Fruit fly (Drosophila melanogaster): Measurements from ENCODE around the gene GckIII.
A peak's percentile ranks its signal among the peaks of the same experiment; 100 is the strongest.

GckIII gene

dm6 chr3R:17048867-17049266 is 36.4 kb upstream of the GckIII start (continued):
- TF ChIP-seq E2f2 (GFP tag; IDR thresholded peaks at IDR 0.05): no peak; the same call in 1 of the 2 replicates
- TF ChIP-seq CG11398 (GFP tag; optimal IDR thresholded peaks at IDR 0.05): no peak
- TF ChIP-seq phol (tag; optimal IDR thresholded peaks at IDR 0.05): peak; percentile 26
- peak; percentile 54 for TF ChIP-seq Ssrp (tag; optimal IDR thresholded peaks at IDR 0.05)
- TF ChIP-seq CG32767 (GFP tag; IDR thresholded peaks at IDR 0.05): 0 out of 2 replicates have a peak, but pooled peaks have one; percentile 28
- TF ChIP-seq CoRest (tag; optimal IDR thresholded peaks at IDR 0.05): peak; percentile 40
- peak; percentile 3 for TF ChIP-seq CG6813 (GFP tag; optimal IDR thresholded peaks at IDR 0.05)
- TF ChIP-seq CG30403 (GFP tag; optimal IDR thresholded peaks at IDR 0.05): peak; percentile 38
- TF ChIP-seq schlank (tag; optimal IDR thresholded peaks at IDR 0.05): no peak
- peak; percentile 31 for TF ChIP-seq CG2875 (GFP tag; optimal IDR thresholded peaks at IDR 0.05)
- no peak for TF ChIP-seq vfl (GFP tag; optimal IDR thresholded peaks at IDR 0.05)
- TF ChIP-seq Elba2 (GFP tag; optimal IDR thresholded peaks at IDR 0.05): no peak
- no peak for TF ChIP-seq slou (GFP tag; optimal IDR thresholded peaks at IDR 0.05)
- TF ChIP-seq CG6683 (GFP tag; optimal IDR thresholded peaks at IDR 0.05): peak; percentile 16
- no peak for TF ChIP-seq CG10543 (GFP tag; optimal IDR thresholded peaks at IDR 0.05)
- peak; percentile 15 for TF ChIP-seq Usf (GFP tag; optimal IDR thresholded peaks at IDR 0.05)
- TF ChIP-seq hkb (optimal IDR thresholded peaks at IDR 0.05): no peak
- peak; percentile 51; the same call in 1 of the 2 replicates for TF ChIP-seq hkb (GFP tag; IDR thresholded peaks at IDR 0.05)
- peak; percentile 3 for TF ChIP-seq Meics (GFP tag; optimal IDR thresholded peaks at IDR 0.05)
- peak; percentile 18; the same call in 1 of the 2 replicates for TF ChIP-seq Drgx (GFP tag; IDR thresholded peaks at IDR 0.05)
- TF ChIP-seq CG13775 (GFP tag; optimal IDR thresholded peaks at IDR 0.05): peak; percentile 31
- TF ChIP-seq az2 (GFP tag; optimal IDR thresholded peaks at IDR 0.05): peak; percentile 23
- TF ChIP-seq Nf-YC (tag; optimal IDR thresholded peaks at IDR 0.05): peak; percentile 8
- peak; percentile 63 for TF ChIP-seq CG17361 (GFP tag; IDR thresholded peaks at IDR 0.05)
- TF ChIP-seq CG18262 (tag; optimal IDR thresholded peaks at IDR 0.05): peak; percentile 63
- no peak for TF ChIP-seq Stat92E (GFP tag; optimal IDR thresholded peaks at IDR 0.05)

- TF ChIP-seq CG8478 (optimal IDR thresholded peaks at IDR 0.05) (no peak), lmd (GFP tag; IDR thresholded peaks at IDR 0.05) (peak; percentile 13; the same call in 1 of the 2 replicates), CG8924 (tag; optimal IDR thresholded peaks at IDR 0.05) (peak; percentile 62), CG15011 (GFP tag; optimal IDR thresholded peaks at IDR 0.05) (peak; percentile 0), btn (GFP tag; optimal IDR thresholded peaks at IDR 0.05) (no peak), maf-S (GFP tag; optimal IDR thresholded peaks at IDR 0.05) (no peak), CG13775 (GFP tag; optimal IDR thresholded peaks at IDR 0.05) (peak; percentile 69), scrt (GFP tag; optimal IDR thresholded peaks at IDR 0.05) (no peak), nom (GFP tag; optimal IDR thresholded peaks at IDR 0.05) (peak; percentile 76), nmo (GFP tag; optimal IDR thresholded peaks at IDR 0.05) (peak; percentile 66), sens (GFP tag) (peak; percentile 78), dmrt11E (tag; optimal IDR thresholded peaks at IDR 0.05) (peak; percentile 92), gfzf (GFP tag; optimal IDR thresholded peaks at IDR 0.05) (no peak), CG9876 (GFP tag; optimal IDR thresholded peaks at IDR 0.05) (no peak), Xbp1 (GFP tag; optimal IDR thresholded peaks at IDR 0.05) (peak; percentile 25), CG8388 (GFP tag; optimal IDR thresholded peaks at IDR 0.05) (peak; percentile 62), unc-4 (GFP tag; IDR thresholded peaks at IDR 0.05; ENCODE audit: partially characterized antibody) (no peak), CG2678 (tag; optimal IDR thresholded peaks at IDR 0.05) (peak; percentile 17), CG30431 (GFP tag; optimal IDR thresholded peaks at IDR 0.05) (peak; percentile 15), CG13424 (tag; optimal IDR thresholded peaks at IDR 0.05) (peak; percentile 33), CG6254 (GFP tag; optimal IDR thresholded peaks at IDR 0.05) (peak; percentile 33), prd (optimal IDR thresholded peaks at IDR 0.05) (no peak), prd (GFP tag; IDR thresholded peaks at IDR 0.05) (peak; percentile 75), CG4617 (GFP tag; optimal IDR thresholded peaks at IDR 0.05; ENCODE audit: borderline replicate concordance) (no peak), tna (GFP tag; IDR thresholded peaks at IDR 0.05; ENCODE audit: partially characterized antibody) (no peak)
Observed at dm6 chr3R:17052465-17053149, 32.7 kb upstream of the GckIII start.
